Worm (Caenorhabditis elegans): ENCODE data around the gene inx-6.

Gene inx-6

DNA sequence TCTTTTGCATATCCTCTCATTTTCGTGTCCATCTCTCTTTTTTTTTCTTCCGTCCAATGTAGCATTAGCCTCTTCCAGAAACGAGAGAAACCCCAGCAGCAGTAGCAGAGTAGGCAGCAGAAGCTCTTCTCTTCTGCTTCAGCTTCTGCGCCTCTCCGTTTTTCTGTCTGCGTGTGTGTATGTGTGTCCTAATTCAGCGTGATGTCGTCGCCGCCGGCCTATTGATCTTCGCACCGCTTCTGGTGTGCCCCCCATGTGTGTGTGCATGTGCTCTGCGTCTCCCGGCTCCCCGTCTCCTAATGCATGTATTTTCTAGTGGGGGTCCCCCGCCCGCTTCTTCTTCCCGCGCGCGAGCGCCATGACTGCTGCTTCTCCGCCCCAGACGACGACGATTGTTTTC, 25.0 kb downstream of the inx-6 start:
- peak; percentile 33 for TF ChIP-seq irx-1 (tag; optimal IDR thresholded peaks at IDR 0.05)
- 0 out of 2 replicates have a peak, but pooled peaks have one; percentile 19 for TF ChIP-seq mab-9 (GFP tag; IDR thresholded peaks at IDR 0.05)
- TF ChIP-seq isw-1 (GFP tag; IDR thresholded peaks at IDR 0.05): peak; percentile 48
- peak; percentile 92 for TF ChIP-seq fkh-8 (tag; optimal IDR thresholded peaks at IDR 0.05)
- TF ChIP-seq tlp-1 (tag; optimal IDR thresholded peaks at IDR 0.05): no peak
- TF ChIP-seq fos-1 (tag; optimal IDR thresholded peaks at IDR 0.05): no peak
- TF ChIP-seq dpl-1 (GFP tag; optimal IDR thresholded peaks at IDR 0.05): peak in 1 of 3 experiments; percentile 3
- peak; percentile 61 for TF ChIP-seq swsn-7 (tag; optimal IDR thresholded peaks at IDR 0.05)
- TF ChIP-seq ama-1 (optimal IDR thresholded peaks at IDR 0.05): no peak
- peak; percentile 43 for TF ChIP-seq pax-3 (tag; optimal IDR thresholded peaks at IDR 0.05)
- TF ChIP-seq pqm-1 (tag; optimal IDR thresholded peaks at IDR 0.05): no peak
- no peak for TF ChIP-seq nhr-11 (tag; optimal IDR thresholded peaks at IDR 0.05)
- peak; percentile 44 for TF ChIP-seq snu-23 (GFP tag; optimal IDR thresholded peaks at IDR 0.05)
- peak; percentile 65 for TF ChIP-seq dsc-1 (tag; optimal IDR thresholded peaks at IDR 0.05)
- peak; percentile 36 for TF ChIP-seq jun-1 (tag; optimal IDR thresholded peaks at IDR 0.05)
- no peak for TF ChIP-seq nhr-90 (tag; optimal IDR thresholded peaks at IDR 0.05; ENCODE audit: poor library complexity)
- no peak for TF ChIP-seq nhr-84 (tag; optimal IDR thresholded peaks at IDR 0.05)
- TF ChIP-seq lir-3 (tag; optimal IDR thresholded peaks at IDR 0.05; ENCODE audit: poor library complexity): no peak
- peak; percentile 14 for TF ChIP-seq ceh-8 (GFP tag; optimal IDR thresholded peaks at IDR 0.05)
- TF ChIP-seq tbx-2 (tag; optimal IDR thresholded peaks at IDR 0.05): peak; percentile 68
- no peak for TF ChIP-seq rnt-1 (tag; optimal IDR thresholded peaks at IDR 0.05)
- peak; percentile 76 for TF ChIP-seq nhr-71 (tag; optimal IDR thresholded peaks at IDR 0.05)
- peak; percentile 78 for TF ChIP-seq nhr-47 (tag; optimal IDR thresholded peaks at IDR 0.05)
- TF ChIP-seq elt-3 (tag; optimal IDR thresholded peaks at IDR 0.05): no peak
- TF ChIP-seq nhr-85 (tag): no peak
- peak; percentile 18 for TF ChIP-seq zag-1 (tag; optimal IDR thresholded peaks at IDR 0.05)
- peak; percentile 68 for TF ChIP-seq fkh-10 (GFP tag; optimal IDR thresholded peaks at IDR 0.05)
- peak; percentile 45 to 56 for TF ChIP-seq efl-1 (optimal IDR thresholded peaks at IDR 0.05)
- peak; percentile 2 to 29 for TF ChIP-seq efl-1 (GFP tag; optimal IDR thresholded peaks at IDR 0.05 in 1 of 2)
- no peak for TF ChIP-seq ceh-63 (GFP tag; optimal IDR thresholded peaks at IDR 0.05)
- peak in 2 of 3 experiments; percentile 33 to 80 for TF ChIP-seq ceh-82 (tag; optimal IDR thresholded peaks at IDR 0.05)
- peak; percentile 75 for TF ChIP-seq unc-86 (tag; optimal IDR thresholded peaks at IDR 0.05)
- TF ChIP-seq lin-14 (GFP tag; optimal IDR thresholded peaks at IDR 0.05): peak; percentile 95
- TF ChIP-seq lin-35 (GFP tag; optimal IDR thresholded peaks at IDR 0.05): peak in 1 of 2 experiments; percentile 48
- peak; percentile 11 to 52 for TF ChIP-seq lsy-2 (tag; optimal IDR thresholded peaks at IDR 0.05)
- peak; percentile 87 for TF ChIP-seq egl-13 (tag; optimal IDR thresholded peaks at IDR 0.05)
- TF ChIP-seq xbp-1 (tag; optimal IDR thresholded peaks at IDR 0.05): peak; percentile 29
- no peak for TF ChIP-seq mef-2 (tag; optimal IDR thresholded peaks at IDR 0.05)
- TF ChIP-seq ceh-88 (GFP tag; IDR thresholded peaks at IDR 0.05): peak; percentile 19; the same call in 1 of the 2 replicates

DNA sequence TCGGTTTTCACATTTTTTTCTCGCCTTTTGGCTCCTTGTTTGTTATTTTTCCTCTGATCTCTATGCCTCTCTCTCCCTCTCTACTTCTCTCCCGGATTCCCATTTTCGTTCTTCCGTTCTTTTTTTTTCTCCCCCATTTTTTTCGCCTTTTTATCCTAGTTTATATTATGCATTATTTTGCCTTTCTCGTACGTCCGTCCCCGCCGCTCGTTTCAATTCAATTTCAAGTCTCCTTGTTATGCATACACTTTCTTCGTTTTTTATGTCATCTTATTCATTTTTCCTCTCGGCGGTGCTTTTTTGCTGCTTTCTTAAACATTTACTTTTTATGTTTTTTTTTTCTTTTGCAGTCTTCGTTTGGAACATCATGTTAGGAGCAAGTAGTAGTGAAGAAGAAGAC, 27.1 kb downstream of the inx-6 start, which contains the start of gene unc-31:
Gene unc-31 (plus strand): TSS at position 349 of the 400 bp plus-strand sequence.
- peak; percentile 77 for TF ChIP-seq fkh-10 (GFP tag; optimal IDR thresholded peaks at IDR 0.05)
- no peak for TF ChIP-seq zag-1 (tag; optimal IDR thresholded peaks at IDR 0.05)
- no peak for TF ChIP-seq xbp-1 (tag; optimal IDR thresholded peaks at IDR 0.05)
- TF ChIP-seq vab-15 (tag; optimal IDR thresholded peaks at IDR 0.05): no peak
- peak; percentile 68 for TF ChIP-seq lin-14 (GFP tag; optimal IDR thresholded peaks at IDR 0.05)
- TF ChIP-seq elt-2 (tag; optimal IDR thresholded peaks at IDR 0.05): no peak
- no peak for TF ChIP-seq snu-23 (GFP tag; optimal IDR thresholded peaks at IDR 0.05)

Data from whole organism, L1 larva.